Fruit fly (Drosophila melanogaster) whole organism, embryonic: Measurements from ENCODE around the gene Est-Q.

ENCODE experiments used
- CG10431 ChIP-seq: fragments of 200-800 bp; sonication (Bioruptor generic); optimal IDR thresholded peaks from 3 replicates; lab custom pipeline; 2018; ENCODE audit warnings: missing biosample characterization, mild to moderate bottlenecking, missing genetic modification characterization
- CG10543 ChIP-seq: fragments of 200-800 bp; sonication (Bioruptor generic); optimal IDR thresholded peaks from 3 replicates; lab custom pipeline; 2017; ENCODE audit warnings: missing biosample characterization, mild to moderate bottlenecking, missing genetic modification characterization, moderate library complexity
- CG11085 ChIP-seq: fragments of 200-800 bp; sonication (Bioruptor generic); IDR thresholded peaks from 2 replicates; pipeline ENCODE4 v1.3.6; 2022; ENCODE audit warnings: missing biosample characterization, missing genetic modification characterization
- CG13775 ChIP-seq: fragments of 200-800 bp; sonication (Bioruptor generic); optimal IDR thresholded peaks from 3 replicates; lab custom pipeline; 2017; ENCODE audit warnings: missing biosample characterization, mild to moderate bottlenecking, missing genetic modification characterization
- CG14965 ChIP-seq: fragments of 200-800 bp; sonication (Bioruptor generic); optimal IDR thresholded peaks from 2 replicates; lab custom pipeline; 2016; ENCODE audit warnings: missing biosample characterization, missing genetic modification characterization, borderline replicate concordance
- CG15479 ChIP-seq: fragments of 200-800 bp; sonication (Bioruptor generic); optimal IDR thresholded peaks from 3 replicates; lab custom pipeline; 2019; ENCODE audit warnings: missing biosample characterization, mild to moderate bottlenecking, missing genetic modification characterization, moderate library complexity
- CG17359 ChIP-seq: fragments of 200-800 bp; sonication (Bioruptor generic); optimal IDR thresholded peaks from 3 replicates; lab custom pipeline; 2018; ENCODE audit warnings: missing biosample characterization, mild to moderate bottlenecking, missing genetic modification characterization, moderate library complexity
- CG17802 ChIP-seq: fragments of 200-800 bp; sonication (Bioruptor generic); optimal IDR thresholded peaks from 2 replicates; lab custom pipeline; 2018; ENCODE audit warnings: missing biosample characterization, mild to moderate bottlenecking, missing genetic modification characterization, moderate library complexity
- CG30431 ChIP-seq: fragments of 200-800 bp; sonication (Bioruptor generic); optimal IDR thresholded peaks from 2 replicates; lab custom pipeline; 2017; ENCODE audit warnings: missing biosample characterization, missing genetic modification characterization
- CG31224 ChIP-seq: fragments of 200-800 bp; sonication (Bioruptor generic); IDR thresholded peaks from 2 replicates; pipeline ENCODE4 v1.3.6; 2022; ENCODE audit warnings: missing biosample characterization, missing genetic modification characterization
- CG31388 ChIP-seq: fragments of 200-800 bp; sonication (Bioruptor generic); optimal IDR thresholded peaks from 2 replicates; lab custom pipeline; 2016; ENCODE audit warnings: missing biosample characterization, missing genetic modification characterization
- CG6654 ChIP-seq: fragments of 200-800 bp; sonication (Bioruptor generic); optimal IDR thresholded peaks from 2 replicates; lab custom pipeline; 2017; ENCODE audit warnings: missing biosample characterization, mild to moderate bottlenecking, missing genetic modification characterization
- CG7357 ChIP-seq: fragments of 200-800 bp; sonication (Bioruptor generic); IDR thresholded peaks from 3 replicates; pipeline ENCODE4 v1.3.6; 2022; ENCODE audit warnings: missing biosample characterization, missing genetic modification characterization
- CG8388 ChIP-seq: fragments of 200-800 bp; sonication (Bioruptor generic); optimal IDR thresholded peaks from 2 replicates; lab custom pipeline; 2019; ENCODE audit warnings: missing biosample characterization, mild to moderate bottlenecking, missing genetic modification characterization, moderate library complexity
- CG8478 ChIP-seq: fragments of >200 bp; optimal IDR thresholded peaks from 2 replicates; lab custom pipeline; 2018
- CG8944 ChIP-seq: fragments of 200-800 bp; sonication (Bioruptor generic); optimal IDR thresholded peaks from 3 replicates; lab custom pipeline; 2016; ENCODE audit warnings: missing biosample characterization, missing genetic modification characterization
- CG9437 ChIP-seq: fragments of 200-800 bp; sonication (Bioruptor generic); optimal IDR thresholded peaks from 2 replicates; lab custom pipeline; 2018; ENCODE audit warnings: missing biosample characterization, mild to moderate bottlenecking, missing genetic modification characterization
- CG9727 ChIP-seq: fragments of 200-800 bp; sonication (Bioruptor generic); optimal IDR thresholded peaks from 3 replicates; lab custom pipeline; 2017; ENCODE audit warnings: missing biosample characterization, mild to moderate bottlenecking, missing genetic modification characterization
- E2f1 ChIP-seq: fragments of 200-800 bp; sonication (Bioruptor generic); IDR thresholded peaks from 2 replicates; pipeline ENCODE4 v1.3.6; 2022; ENCODE audit warnings: missing biosample characterization, missing genetic modification characterization
- Eip74EF ChIP-seq, 2 experiments: fragments of 200-800 bp in 1 of 2; fragments of >200 bp in 1 of 2; sonication (Bioruptor generic) in 1 of 2; optimal IDR thresholded peaks; 2 replicates each; lab custom pipeline; 2017 to 2019; ENCODE audit warnings: missing biosample characterization in 2 of 2, missing genetic modification characterization in 2 of 2, mild to moderate bottlenecking in 1 of 2, moderate library complexity in 1 of 2
- HHEX ChIP-seq: fragments of 200-800 bp; sonication (Bioruptor generic); optimal IDR thresholded peaks from 3 replicates; lab custom pipeline; 2017; ENCODE audit warnings: missing biosample characterization, mild to moderate bottlenecking, missing genetic modification characterization, missing genetic modification reagents
- HLH3B ChIP-seq: fragments of 200-800 bp; sonication (Bioruptor generic); IDR thresholded peaks from 2 replicates; pipeline ENCODE4 v1.3.6; 2022; ENCODE audit warnings: missing biosample characterization, missing genetic modification characterization
- HLH4C ChIP-seq: fragments of 200-800 bp; sonication (Bioruptor generic); IDR thresholded peaks from 3 replicates; pipeline ENCODE4 v1.3.6; 2022; ENCODE audit warnings: missing biosample characterization, missing genetic modification characterization; ENCODE audit not compliant: partially characterized antibody
- Hmr ChIP-seq: fragments of 200-800 bp; sonication (Bioruptor generic); optimal IDR thresholded peaks from 3 replicates; lab custom pipeline; 2017; ENCODE audit warnings: mild to moderate bottlenecking, missing biosample characterization, missing genetic modification reagents, missing genetic modification characterization
- Jarid2 ChIP-seq: fragments of 200-800 bp; sonication (Bioruptor generic); optimal IDR thresholded peaks from 3 replicates; lab custom pipeline; 2017; ENCODE audit warnings: mild to moderate bottlenecking, missing biosample characterization, missing genetic modification reagents, missing genetic modification characterization
- Neu2 ChIP-seq: fragments of 200-800 bp; sonication (Bioruptor generic); optimal IDR thresholded peaks from 3 replicates; lab custom pipeline; 2016; ENCODE audit warnings: missing biosample characterization, missing genetic modification characterization, borderline replicate concordance
- Side ChIP-seq: fragments of 200-800 bp; sonication (Bioruptor generic); optimal IDR thresholded peaks from 2 replicates; lab custom pipeline; 2016; ENCODE audit warnings: missing biosample characterization, missing genetic modification characterization
- Usf ChIP-seq: fragments of 200-800 bp; sonication (Bioruptor generic); optimal IDR thresholded peaks from 2 replicates; lab custom pipeline; 2017; ENCODE audit warnings: missing genotype, missing biosample characterization, missing genetic modification characterization
- ase ChIP-seq: fragments of 200-800 bp; sonication (Bioruptor generic); IDR thresholded peaks from 3 replicates; pipeline ENCODE4 v1.3.6; 2022; ENCODE audit warnings: missing biosample characterization, missing genetic modification characterization
- caup ChIP-seq: fragments of 200-800 bp; sonication (Bioruptor generic); optimal IDR thresholded peaks from 3 replicates; lab custom pipeline; 2017; ENCODE audit warnings: missing biosample characterization, mild to moderate bottlenecking, missing genetic modification characterization, moderate library complexity; ENCODE audit not compliant: severe bottlenecking
- chinmo ChIP-seq: fragments of 200-800 bp; sonication (Bioruptor generic); IDR thresholded peaks from 4 replicates; pipeline ENCODE4 v1.3.6; 2022; ENCODE audit warnings: missing biosample characterization, missing genetic modification characterization; ENCODE audit not compliant: partially characterized antibody
- dati ChIP-seq: fragments of 200-800 bp; sonication (Bioruptor generic); IDR thresholded peaks from 2 replicates; pipeline ENCODE4 v1.3.6; 2022; ENCODE audit warnings: missing biosample characterization, missing genetic modification characterization
- dmrt11E ChIP-seq: fragments of 200-800 bp; sonication (Bioruptor generic); optimal IDR thresholded peaks from 3 replicates; lab custom pipeline; 2018; ENCODE audit warnings: missing biosample characterization, mild to moderate bottlenecking, missing genetic modification characterization, moderate library complexity
- dysf ChIP-seq: fragments of 200-800 bp; sonication (Bioruptor generic); IDR thresholded peaks from 3 replicates; pipeline ENCODE4 v1.3.6; 2022; ENCODE audit warnings: missing biosample characterization, missing genetic modification characterization
- hb ChIP-seq: fragments of 200-800 bp; sonication (Bioruptor generic); IDR thresholded peaks from 3 replicates; pipeline ENCODE4 v1.3.6; 2022; ENCODE audit warnings: missing biosample characterization, missing genetic modification characterization; ENCODE audit not compliant: partially characterized antibody
- hkb ChIP-seq, 2 experiments: fragments of 200-800 bp in 1 of 2; fragments of >200 bp in 1 of 2; sonication (Bioruptor generic) in 1 of 2; IDR thresholded peaks in 1 of 2; optimal IDR thresholded peaks in 1 of 2; 2 replicates each; pipeline versions ENCODE4 v1.3.6 to Lab custom; 2017 to 2022; ENCODE audit warnings: missing biosample characterization in 1 of 2, missing genetic modification characterization in 1 of 2
- inv ChIP-seq: fragments of 200-800 bp; sonication (Bioruptor generic); IDR thresholded peaks from 2 replicates; pipeline ENCODE4 v1.3.6; 2022; ENCODE audit warnings: missing biosample characterization, missing genetic modification characterization; ENCODE audit not compliant: partially characterized antibody
- jigr1 ChIP-seq: fragments of 200-800 bp; sonication (Bioruptor generic); IDR thresholded peaks from 3 replicates; pipeline ENCODE4 v1.3.6; 2022; ENCODE audit warnings: missing biosample characterization, missing genetic modification characterization
- lab ChIP-seq: fragments of 200-800 bp; sonication (Bioruptor generic); optimal IDR thresholded peaks from 3 replicates; lab custom pipeline; 2017; ENCODE audit warnings: missing biosample characterization, missing genetic modification characterization, mild to moderate bottlenecking, moderate library complexity, missing genetic modification reagents
- lov ChIP-seq, 2 experiments: fragments of 200-800 bp in 1 of 2; fragments of >200 bp in 1 of 2; sonication (Bioruptor generic) in 1 of 2; IDR thresholded peaks in 1 of 2; optimal IDR thresholded peaks in 1 of 2; 2 replicates in 1 of 2; 3 replicates in 1 of 2; pipeline versions ENCODE4 v1.3.6 to Lab custom; 2017 to 2022; ENCODE audit warnings: missing biosample characterization in 1 of 2, missing genetic modification characterization in 1 of 2
- luna ChIP-seq: fragments of 200-800 bp; sonication (Bioruptor generic); optimal IDR thresholded peaks from 2 replicates; lab custom pipeline; 2016; ENCODE audit warnings: missing biosample characterization, missing genetic modification characterization
- nau ChIP-seq: fragments of 200-800 bp; sonication (Bioruptor generic); optimal IDR thresholded peaks from 3 replicates; lab custom pipeline; 2017; ENCODE audit warnings: missing biosample characterization, mild to moderate bottlenecking, missing genetic modification characterization, missing genetic modification reagents
- odd ChIP-seq: fragments of 200-800 bp; sonication (Bioruptor generic); optimal IDR thresholded peaks from 2 replicates; lab custom pipeline; 2017; ENCODE audit warnings: missing biosample characterization, mild to moderate bottlenecking, missing genetic modification characterization
- stc ChIP-seq: fragments of 200-800 bp; sonication (Bioruptor generic); IDR thresholded peaks from 2 replicates; pipeline ENCODE4 v1.3.6; 2022; ENCODE audit warnings: missing biosample characterization, missing genetic modification characterization
- vfl ChIP-seq: fragments of 200-800 bp; sonication (Bioruptor generic); optimal IDR thresholded peaks from 2 replicates; lab custom pipeline; 2016; ENCODE audit warnings: missing biosample characterization, missing genetic modification characterization
- zen ChIP-seq: fragments of 200-800 bp; sonication (Bioruptor generic); optimal IDR thresholded peaks from 3 replicates; lab custom pipeline; 2018; ENCODE audit warnings: missing biosample characterization, mild to moderate bottlenecking, missing genetic modification characterization, moderate library complexity

Gene Est-Q

DNA sequence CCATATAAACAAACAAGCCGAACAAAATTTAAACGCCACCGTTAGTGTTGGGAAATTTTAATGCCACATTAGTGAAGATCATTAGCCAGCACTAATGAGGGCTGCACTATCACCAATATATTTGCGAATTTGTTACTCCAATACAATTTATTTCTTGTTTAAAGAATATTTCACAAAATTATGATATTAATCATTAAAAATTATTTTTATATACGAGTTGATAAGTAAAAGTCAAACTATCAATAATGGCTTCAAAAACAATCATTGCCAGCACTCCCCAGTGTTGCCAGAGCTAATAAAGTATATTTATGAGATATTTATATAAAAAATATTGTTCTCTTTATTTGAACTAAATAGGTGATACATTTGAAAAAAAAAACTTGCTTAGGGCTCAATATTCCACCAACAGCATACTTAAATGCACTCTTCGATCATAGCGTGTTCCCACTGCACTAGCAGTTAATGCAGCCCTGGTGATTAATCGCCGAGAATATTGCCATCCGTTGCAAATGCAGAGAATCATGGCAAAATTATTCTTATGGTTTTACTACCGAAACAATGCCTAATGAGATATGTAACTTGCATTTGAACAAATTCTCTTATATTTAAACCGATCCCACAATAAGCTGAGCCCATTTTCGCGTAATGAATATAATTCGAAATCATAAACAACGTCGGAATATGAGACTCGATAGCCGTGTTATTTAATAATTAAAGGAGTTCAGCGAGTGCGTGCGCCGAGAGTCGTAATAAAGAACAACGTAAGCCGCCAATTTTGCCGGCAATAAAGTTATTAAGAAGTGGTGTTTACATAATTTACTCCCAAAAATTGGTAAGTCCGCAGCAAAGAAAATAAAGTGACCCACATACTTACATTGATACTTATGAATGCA lies 14.8 kb downstream of the Est-Q start, which contains the start of the genes SAK and Cdk12 (continued):
- peak; percentile 67; the same call in 2 of the 3 replicates for TF ChIP-seq jigr1
- TF ChIP-seq CG8944 (GFP tag; lab: Kevin White, UChicago) = peak; percentile 65
- TF ChIP-seq Neu2 (GFP tag; lab: Kevin White, UChicago) = no peak
- no peak for TF ChIP-seq luna (GFP tag; lab: Kevin White, UChicago)
- no peak for TF ChIP-seq CG8478 (lab: Kevin White, UChicago)
- TF ChIP-seq chinmo (GFP tag; lab: Robert Waterston, UW) = peak; percentile 71; the same call in 1 of the 4 replicates
- TF ChIP-seq vfl (GFP tag; lab: Kevin White, UChicago) = peak; percentile 11
- TF ChIP-seq odd = peak; percentile 80
- peak; percentile 76 for TF ChIP-seq CG31388 (GFP tag; lab: Kevin White, UChicago)
- TF ChIP-seq CG13775 (GFP tag; lab: Kevin White, UChicago) = peak; percentile 93
- TF ChIP-seq HHEX (GFP tag; lab: Kevin White, UChicago) = peak; percentile 85
- TF ChIP-seq Eip74EF (GFP tag; optimal IDR thresholded peaks at IDR 0.05; lab: Kevin White, UChicago) = peak in 1 of 2 experiments; percentile 66
- TF ChIP-seq lab = peak; percentile 89
- TF ChIP-seq dysf (GFP tag; lab: Robert Waterston, UW) = peak; percentile 86
- TF ChIP-seq CG6654 (GFP tag; lab: Kevin White, UChicago) = peak; percentile 68
- TF ChIP-seq CG10431 (GFP tag; lab: Kevin White, UChicago) = peak; percentile 38
- no peak for TF ChIP-seq Jarid2 (GFP tag; lab: Kevin White, UChicago)
- peak; percentile 65 for TF ChIP-seq CG30431 (GFP tag; lab: Kevin White, UChicago)
- peak; percentile 90 for TF ChIP-seq CG9727
- peak; percentile 88 for TF ChIP-seq CG17802
- TF ChIP-seq CG15479 (GFP tag; lab: Kevin White, UChicago) = peak; percentile 12
- peak; percentile 78 for TF ChIP-seq ase
- peak; percentile 83 for TF ChIP-seq dmrt11E (tag; lab: Kevin White, UChicago)
- TF ChIP-seq CG9437 (GFP tag; lab: Kevin White, UChicago) = peak; percentile 82
- TF ChIP-seq CG14965 (GFP tag; lab: Kevin White, UChicago) = no peak
- peak; percentile 87 for TF ChIP-seq zen (tag; lab: Kevin White, UChicago)
- peak; percentile 73 for TF ChIP-seq stc (GFP tag; lab: Robert Waterston, UW)
- TF ChIP-seq CG11085 (GFP tag; lab: Robert Waterston, UW) = peak; percentile 81
- peak; percentile 22; the same call in 1 of the 2 replicates for TF ChIP-seq inv (GFP tag; lab: Robert Waterston, UW)
- TF ChIP-seq hb = no peak
- no peak for TF ChIP-seq HLH4C (GFP tag; lab: Robert Waterston, UW)
- peak; percentile 81 for TF ChIP-seq CG17359 (tag; lab: Kevin White, UChicago)
- TF ChIP-seq E2f1 = peak; percentile 82
- TF ChIP-seq lov (optimal IDR thresholded peaks at IDR 0.05; lab: Kevin White, UChicago) = no peak
- no peak for TF ChIP-seq lov (GFP tag; IDR thresholded peaks at IDR 0.05; lab: Robert Waterston, UW)
- peak; percentile 20 for TF ChIP-seq Side (GFP tag; lab: Kevin White, UChicago)
- peak; percentile 78 for TF ChIP-seq CG31224 (GFP tag; lab: Robert Waterston, UW)
- TF ChIP-seq CG10543 (GFP tag; lab: Kevin White, UChicago) = peak; percentile 95
- no peak for TF ChIP-seq hkb (optimal IDR thresholded peaks at IDR 0.05; lab: Kevin White, UChicago)
- TF ChIP-seq hkb (GFP tag; IDR thresholded peaks at IDR 0.05; lab: Robert Waterston, UW) = peak; percentile 79
- peak; percentile 78 for TF ChIP-seq CG8388
- TF ChIP-seq Usf (GFP tag; lab: Kevin White, UChicago) = peak; percentile 78
- peak; percentile 88 for TF ChIP-seq Hmr (GFP tag; lab: Kevin White, UChicago)
- peak; percentile 97 for TF ChIP-seq CG7357 (GFP tag; lab: Robert Waterston, UW)
- TF ChIP-seq dati (GFP tag; lab: Robert Waterston, UW) = peak; percentile 45; the same call in 1 of the 2 replicates
- TF ChIP-seq caup (GFP tag; lab: Kevin White, UChicago) = peak; percentile 88
- TF ChIP-seq HLH3B (GFP tag; lab: Robert Waterston, UW) = peak; percentile 66
- TF ChIP-seq nau = no peak
